Fruit fly (Drosophila melanogaster) whole organism, embryonic: ENCODE measurements around the gene CG33654.

Source experiments
- Ada2b ChIP-seq: fragments of 200-800 bp; sonication (Bioruptor generic); IDR thresholded peaks from 2 replicates; pipeline ENCODE4 v1.3.6; 2022; ENCODE audit warnings: missing biosample characterization, missing genetic modification characterization
- Awh ChIP-seq: fragments of 200-800 bp; sonication (Bioruptor generic); IDR thresholded peaks from 2 replicates; pipeline ENCODE4, ENCODE4 v1.3.6; 2022; ENCODE audit warnings: missing biosample characterization, missing genetic modification characterization
- B-H1 ChIP-seq: fragments of 200-800 bp; sonication (Bioruptor generic); IDR thresholded peaks from 3 replicates; pipeline ENCODE4 v1.3.6; 2022; ENCODE audit warnings: missing biosample characterization, missing genetic modification characterization
- Blimp-1 ChIP-seq: fragments of 200-800 bp; sonication (Bioruptor generic); optimal IDR thresholded peaks from 3 replicates; lab custom pipeline; 2018; ENCODE audit warnings: missing biosample characterization, missing genetic modification characterization, mild to moderate bottlenecking, moderate library complexity, missing genetic modification reagents
- CG10267 ChIP-seq: fragments of 200-800 bp; sonication (Bioruptor generic); optimal IDR thresholded peaks from 2 replicates; lab custom pipeline; 2018; ENCODE audit warnings: missing biosample characterization, mild to moderate bottlenecking, missing genetic modification characterization, moderate library complexity
- CG15479 ChIP-seq: fragments of 200-800 bp; sonication (Bioruptor generic); optimal IDR thresholded peaks from 3 replicates; lab custom pipeline; 2019; ENCODE audit warnings: missing biosample characterization, mild to moderate bottlenecking, missing genetic modification characterization, moderate library complexity
- CG17328 ChIP-seq: fragments of 200-800 bp; sonication (Bioruptor generic); IDR thresholded peaks from 2 replicates; pipeline ENCODE4 v1.3.6; 2022; ENCODE audit warnings: missing biosample characterization, missing genetic modification characterization
- CG17359 ChIP-seq: fragments of 200-800 bp; sonication (Bioruptor generic); optimal IDR thresholded peaks from 3 replicates; lab custom pipeline; 2018; ENCODE audit warnings: missing biosample characterization, mild to moderate bottlenecking, missing genetic modification characterization, moderate library complexity
- CG17361 ChIP-seq: fragments of 200-800 bp; sonication (Bioruptor generic); IDR thresholded peaks from 3 replicates; pipeline ENCODE4 v1.3.6; 2022; ENCODE audit warnings: missing biosample characterization, missing genetic modification characterization
- CG18599 ChIP-seq: fragments of 200-800 bp; sonication (Bioruptor generic); optimal IDR thresholded peaks from 3 replicates; lab custom pipeline; 2017; ENCODE audit warnings: missing biosample characterization, missing genetic modification characterization, mild to moderate bottlenecking, moderate library complexity, missing genetic modification reagents
- CG2129 ChIP-seq: fragments of 200-800 bp; sonication (Bioruptor generic); IDR thresholded peaks from 2 replicates; pipeline ENCODE4 v1.3.6; 2022; ENCODE audit warnings: missing biosample characterization, missing genetic modification characterization; ENCODE audit not compliant: partially characterized antibody
- CG2678 ChIP-seq: fragments of 200-800 bp; sonication (Bioruptor generic); optimal IDR thresholded peaks from 3 replicates; lab custom pipeline; 2019; ENCODE audit warnings: missing biosample characterization, mild to moderate bottlenecking, missing genetic modification characterization, moderate library complexity
- CG3838 ChIP-seq: fragments of 200-800 bp; sonication (Bioruptor generic); optimal IDR thresholded peaks from 3 replicates; lab custom pipeline; 2016; ENCODE audit warnings: missing biosample characterization, missing genetic modification characterization
- CG6791 ChIP-seq: fragments of 200-800 bp; sonication (Bioruptor generic); IDR thresholded peaks from 3 replicates; pipeline ENCODE4 v1.3.6; 2022; ENCODE audit warnings: missing biosample characterization, missing genetic modification characterization; ENCODE audit not compliant: partially characterized antibody
- CG6854 ChIP-seq: fragments of 200-800 bp; sonication (Bioruptor generic); optimal IDR thresholded peaks from 3 replicates; lab custom pipeline; 2017; ENCODE audit warnings: missing biosample characterization, mild to moderate bottlenecking, missing genetic modification characterization
- CG7928 ChIP-seq: fragments of 200-800 bp; sonication (Bioruptor generic); optimal IDR thresholded peaks from 2 replicates; lab custom pipeline; 2017; ENCODE audit warnings: missing biosample characterization, mild to moderate bottlenecking, missing genetic modification characterization
- CG8765 ChIP-seq: fragments of 200-800 bp; sonication (Bioruptor generic); IDR thresholded peaks from 2 replicates; pipeline ENCODE4 v1.3.6; 2022; ENCODE audit warnings: missing biosample characterization, missing genetic modification characterization
- CG9215 ChIP-seq: fragments of 200-800 bp; sonication (Bioruptor generic); IDR thresholded peaks from 2 replicates; pipeline ENCODE4 v1.3.6; 2022; ENCODE audit warnings: missing biosample characterization, missing genetic modification characterization
- CG9797 ChIP-seq: fragments of 200-800 bp; sonication (Bioruptor generic); optimal IDR thresholded peaks from 3 replicates; lab custom pipeline; 2018; ENCODE audit warnings: missing biosample characterization, mild to moderate bottlenecking, missing genetic modification characterization
- CG9932 ChIP-seq: fragments of 200-800 bp; sonication (Bioruptor generic); IDR thresholded peaks from 2 replicates; pipeline ENCODE4 v1.3.6; 2022; ENCODE audit warnings: missing biosample characterization, missing genetic modification characterization
- D19A ChIP-seq: fragments of 200-800 bp; optimal IDR thresholded peaks from 3 replicates; lab custom pipeline; 2019; ENCODE audit warnings: missing biosample characterization, mild to moderate bottlenecking, missing genetic modification characterization, moderate library complexity
- Dref ChIP-seq: fragments of 200-800 bp; sonication (Bioruptor generic); IDR thresholded peaks from 2 replicates; pipeline ENCODE4 v1.3.6; 2022; ENCODE audit warnings: missing biosample characterization, missing genetic modification characterization
- GATAe ChIP-seq: fragments of 200-800 bp; sonication (Bioruptor generic); conservative IDR thresholded peaks from 2 replicates; pipeline ENCODE4 v1.3.6; 2022; ENCODE audit warnings: missing biosample characterization, missing genetic modification characterization
- Hmr ChIP-seq: fragments of 200-800 bp; sonication (Bioruptor generic); optimal IDR thresholded peaks from 3 replicates; lab custom pipeline; 2017; ENCODE audit warnings: mild to moderate bottlenecking, missing biosample characterization, missing genetic modification reagents, missing genetic modification characterization
- Hsf ChIP-seq: fragments of 200-800 bp; sonication (Bioruptor generic); optimal IDR thresholded peaks from 3 replicates; lab custom pipeline; 2016; ENCODE audit warnings: missing biosample characterization, missing genetic modification characterization
- Rfx ChIP-seq: fragments of 200-800 bp; sonication (Bioruptor generic); IDR thresholded peaks from 2 replicates; pipeline ENCODE4 v1.3.6; 2022; ENCODE audit warnings: missing biosample characterization, missing genetic modification characterization
- Sox100B ChIP-seq: fragments of 200-800 bp; sonication (Bioruptor generic); optimal IDR thresholded peaks from 3 replicates; lab custom pipeline; 2018; ENCODE audit warnings: missing biosample characterization, mild to moderate bottlenecking, missing genetic modification characterization
- Sry-β ChIP-seq: fragments of 200-800 bp; sonication (Bioruptor generic); optimal IDR thresholded peaks from 2 replicates; lab custom pipeline; 2018; ENCODE audit warnings: missing biosample characterization, mild to moderate bottlenecking, missing genetic modification characterization, moderate library complexity
- Stat92E ChIP-seq, 3 experiments: fragments of >200 bp in 2 of 3; fragments of 200-800 bp in 1 of 3; sonication (Bioruptor generic) in 1 of 3; optimal IDR thresholded peaks; 2 replicates each; lab custom pipeline; 2017 to 2019; ENCODE audit warnings: missing biosample characterization in 3 of 3, missing genetic modification characterization in 3 of 3, mild to moderate bottlenecking in 1 of 3, moderate library complexity in 1 of 3
- abd-A ChIP-seq: fragments of 200-800 bp; sonication (Bioruptor generic); optimal IDR thresholded peaks from 3 replicates; lab custom pipeline; 2019; ENCODE audit warnings: missing biosample characterization, mild to moderate bottlenecking, missing genetic modification characterization, moderate library complexity
- ap ChIP-seq: fragments of 200-800 bp; sonication (Bioruptor generic); IDR thresholded peaks from 2 replicates; pipeline ENCODE4 v1.3.6; 2022; ENCODE audit warnings: missing biosample characterization, missing genetic modification characterization
- ara ChIP-seq: fragments of 200-800 bp; sonication (Bioruptor generic); IDR thresholded peaks from 2 replicates; pipeline ENCODE4 v1.3.6; 2022; ENCODE audit warnings: missing biosample characterization, missing genetic modification characterization
- bab2 ChIP-seq: fragments of 200-800 bp; sonication (Bioruptor generic); optimal IDR thresholded peaks from 2 replicates; lab custom pipeline; 2016; ENCODE audit warnings: missing biosample characterization, missing genetic modification characterization
- bsh ChIP-seq, 2 experiments: fragments of 200-800 bp; sonication (Bioruptor generic); optimal IDR thresholded peaks; 2 replicates each; lab custom pipeline; 2017 to 2018; ENCODE audit warnings: mild to moderate bottlenecking in 2 of 2, missing biosample characterization in 2 of 2, missing genetic modification characterization in 2 of 2, moderate library complexity in 1 of 2
- cad ChIP-seq: fragments of >200 bp; optimal IDR thresholded peaks from 2 replicates; lab custom pipeline; 2017; ENCODE audit warnings: missing biosample characterization, missing genetic modification characterization
- chif ChIP-seq, 2 experiments: fragments of 200-800 bp; sonication (Bioruptor generic); optimal IDR thresholded peaks; 3 replicates each; lab custom pipeline; 2016; ENCODE audit warnings: missing biosample characterization in 2 of 2, missing genetic modification characterization in 2 of 2
- dmrt99B ChIP-seq: fragments of 200-800 bp; sonication (Bioruptor generic); optimal IDR thresholded peaks from 2 replicates; lab custom pipeline; 2018; ENCODE audit warnings: missing biosample characterization, mild to moderate bottlenecking, missing genetic modification characterization, moderate library complexity
- dpn ChIP-seq, 2 experiments: fragments of 200-800 bp; sonication (Bioruptor generic); optimal IDR thresholded peaks; 3 replicates each; lab custom pipeline; 2016; ENCODE audit warnings: missing biosample characterization in 2 of 2, missing genetic modification characterization in 2 of 2
- ewg ChIP-seq: fragments of 200-800 bp; sonication (Bioruptor generic); optimal IDR thresholded peaks from 3 replicates; lab custom pipeline; 2017; ENCODE audit warnings: mild to moderate bottlenecking, missing biosample characterization, missing genetic modification reagents, missing genetic modification characterization
- gce ChIP-seq: fragments of 200-800 bp; sonication (Bioruptor generic); IDR thresholded peaks from 3 replicates; pipeline ENCODE4 v1.3.6; 2022; ENCODE audit warnings: missing biosample characterization, missing genetic modification characterization
- hkb ChIP-seq, 2 experiments: fragments of 200-800 bp in 1 of 2; fragments of >200 bp in 1 of 2; sonication (Bioruptor generic) in 1 of 2; IDR thresholded peaks in 1 of 2; optimal IDR thresholded peaks in 1 of 2; 2 replicates each; pipeline versions ENCODE4 v1.3.6 to Lab custom; 2017 to 2022; ENCODE audit warnings: missing biosample characterization in 1 of 2, missing genetic modification characterization in 1 of 2
- lab ChIP-seq: fragments of 200-800 bp; sonication (Bioruptor generic); optimal IDR thresholded peaks from 3 replicates; lab custom pipeline; 2017; ENCODE audit warnings: missing biosample characterization, missing genetic modification characterization, mild to moderate bottlenecking, moderate library complexity, missing genetic modification reagents
- lola ChIP-seq, 3 experiments: fragments of >200 bp in 2 of 3; fragments of 200-800 bp in 1 of 3; sonication (Bioruptor generic) in 1 of 3; optimal IDR thresholded peaks; 2 replicates each; lab custom pipeline; 2017 to 2019; ENCODE audit warnings: missing biosample characterization in 3 of 3, missing genetic modification characterization in 3 of 3, mild to moderate bottlenecking in 1 of 3, moderate library complexity in 1 of 3
- mam ChIP-seq: fragments of 200-800 bp; sonication (Bioruptor generic); optimal IDR thresholded peaks from 3 replicates; lab custom pipeline; 2016; ENCODE audit warnings: missing biosample characterization, missing genetic modification characterization
- nau ChIP-seq: fragments of 200-800 bp; sonication (Bioruptor generic); optimal IDR thresholded peaks from 3 replicates; lab custom pipeline; 2017; ENCODE audit warnings: missing biosample characterization, mild to moderate bottlenecking, missing genetic modification characterization, missing genetic modification reagents
- pros ChIP-seq: fragments of 200-800 bp; sonication (Bioruptor generic); optimal IDR thresholded peaks from 3 replicates; lab custom pipeline; 2019; ENCODE audit warnings: missing biosample characterization, mild to moderate bottlenecking, missing genetic modification characterization, moderate library complexity
- usp ChIP-seq: fragments of >200 bp; optimal IDR thresholded peaks from 2 replicates; lab custom pipeline; 2017; ENCODE audit warnings: missing biosample characterization, missing genetic modification characterization
- vnd ChIP-seq: fragments of 200-800 bp; sonication (Bioruptor generic); IDR thresholded peaks from 3 replicates; pipeline ENCODE4 v1.3.6; 2022; ENCODE audit warnings: missing biosample characterization, missing genetic modification characterization; ENCODE audit not compliant: partially characterized antibody
- wdn ChIP-seq: fragments of 200-800 bp; sonication (Bioruptor generic); IDR thresholded peaks from 2 replicates; pipeline ENCODE4 v1.3.6; 2022; ENCODE audit warnings: missing biosample characterization, missing genetic modification characterization

The CG33654 gene

dm6 chr3R:9613124-9613523 lies 30.1 kb upstream of the CG33654 start (continued):
- TF ChIP-seq Sry-β (GFP tag; lab: Kevin White, UChicago), result no peak
- TF ChIP-seq Rfx, result peak; percentile 70
- 0 out of 2 replicates have a peak, but pooled peaks have one; percentile 44 for TF ChIP-seq Awh
- peak; percentile 51 for TF ChIP-seq CG9932
- peak; percentile 57 to 70 for TF ChIP-seq dpn (GFP tag; optimal IDR thresholded peaks at IDR 0.05; lab: Kevin White, UChicago)
- no peak for TF ChIP-seq GATAe (GFP tag; lab: Robert Waterston, UW)
- TF ChIP-seq Sox100B (GFP tag; lab: Kevin White, UChicago), result peak; percentile 47
- TF ChIP-seq gce (GFP tag; lab: Robert Waterston, UW), result no peak
- TF ChIP-seq CG7928, result peak; percentile 12
- no peak for TF ChIP-seq vnd (GFP tag; lab: Robert Waterston, UW)
- no peak for TF ChIP-seq Stat92E (GFP tag; optimal IDR thresholded peaks at IDR 0.05; lab: Kevin White, UChicago)
- TF ChIP-seq usp, result no peak
- TF ChIP-seq CG17328 (GFP tag; lab: Robert Waterston, UW), result peak; percentile 65
- no peak for TF ChIP-seq D19A (tag; lab: Kevin White, UChicago)
- TF ChIP-seq pros (GFP tag; lab: Kevin White, UChicago), result no peak
- TF ChIP-seq Dref (GFP tag; lab: Robert Waterston, UW), result no peak
- peak; percentile 90 for TF ChIP-seq lab (GFP tag; lab: Kevin White, UChicago)
- no peak for TF ChIP-seq CG2129
- TF ChIP-seq CG9797 (GFP tag; lab: Kevin White, UChicago), result no peak
- TF ChIP-seq CG17361 (GFP tag; lab: Robert Waterston, UW), result peak; percentile 48; the same call in 1 of the 3 replicates
- peak; percentile 65 for TF ChIP-seq ewg
- TF ChIP-seq lola (GFP tag; optimal IDR thresholded peaks at IDR 0.05; lab: Kevin White, UChicago), result no peak
- TF ChIP-seq CG15479 (GFP tag; lab: Kevin White, UChicago), result no peak
- peak; percentile 67 for TF ChIP-seq mam (GFP tag; lab: Kevin White, UChicago)
- TF ChIP-seq CG9215 (GFP tag; lab: Robert Waterston, UW), result peak; percentile 32; the same call in 1 of the 2 replicates
- TF ChIP-seq CG6854 (GFP tag; lab: Kevin White, UChicago), result peak; percentile 43
- peak; percentile 56 for TF ChIP-seq Hsf
- peak; percentile 52; the same call in 2 of the 3 replicates for TF ChIP-seq B-H1
- no peak for TF ChIP-seq hkb (optimal IDR thresholded peaks at IDR 0.05; lab: Kevin White, UChicago)
- TF ChIP-seq hkb (GFP tag; IDR thresholded peaks at IDR 0.05; lab: Robert Waterston, UW), result peak; percentile 86
- TF ChIP-seq CG18599 (GFP tag; lab: Kevin White, UChicago), result peak; percentile 81
- peak; percentile 74 for TF ChIP-seq Ada2b (GFP tag; lab: Robert Waterston, UW)
- no peak for TF ChIP-seq ara
- peak; percentile 71 for TF ChIP-seq CG17359
- peak; percentile 18 for TF ChIP-seq nau (GFP tag; lab: Kevin White, UChicago)
- peak in 1 of 2 experiments; percentile 38 for TF ChIP-seq chif (GFP tag; optimal IDR thresholded peaks at IDR 0.05; lab: Kevin White, UChicago)
- TF ChIP-seq wdn, result no peak
- TF ChIP-seq CG10267 (tag; lab: Kevin White, UChicago), result peak; percentile 41
- TF ChIP-seq bsh (GFP tag; optimal IDR thresholded peaks at IDR 0.05; lab: Kevin White, UChicago), result peak; percentile 6 to 57
- peak; percentile 46; the same call in 1 of the 2 replicates for TF ChIP-seq ap
- no peak for TF ChIP-seq cad
- TF ChIP-seq Hmr (GFP tag; lab: Kevin White, UChicago), result peak; percentile 58
- TF ChIP-seq abd-A (tag; lab: Kevin White, UChicago), result no peak
- no peak for TF ChIP-seq CG3838 (GFP tag; lab: Kevin White, UChicago)
- peak; percentile 69 for TF ChIP-seq CG2678 (tag; lab: Kevin White, UChicago)
- no peak for TF ChIP-seq CG6791
- TF ChIP-seq dmrt99B (tag; lab: Kevin White, UChicago), result peak; percentile 75
- TF ChIP-seq CG8765, result no peak
- TF ChIP-seq Blimp-1 (GFP tag; lab: Kevin White, UChicago), result peak; percentile 57
- peak; percentile 65 for TF ChIP-seq bab2 (GFP tag; lab: Kevin White, UChicago)
